Worm (Caenorhabditis elegans): Measurements from ENCODE around the gene nhr-133.

ce11 chrV:2230912-2231311 is 19.0 kb upstream of the nhr-133 start, which contains the start of gene nhr-134:
- no peak for TF ChIP-seq elt-2 (tag; optimal IDR thresholded peaks at IDR 0.05)
- TF ChIP-seq tbx-2 (tag; optimal IDR thresholded peaks at IDR 0.05): no peak
- no peak for TF ChIP-seq nhr-11 (tag; optimal IDR thresholded peaks at IDR 0.05)
- no peak for TF ChIP-seq madf-2 (tag; optimal IDR thresholded peaks at IDR 0.05)
- no peak for TF ChIP-seq pha-4 (tag; optimal IDR thresholded peaks at IDR 0.05)
- TF ChIP-seq ama-1 (optimal IDR thresholded peaks at IDR 0.05): no peak
- no peak for TF ChIP-seq unc-55 (GFP tag; optimal IDR thresholded peaks at IDR 0.05)
- no peak for TF ChIP-seq ahr-1 (tag; optimal IDR thresholded peaks at IDR 0.05)
- no peak for TF ChIP-seq dve-1 (tag; optimal IDR thresholded peaks at IDR 0.05)
- TF ChIP-seq zip-5 (tag; optimal IDR thresholded peaks at IDR 0.05): no peak
- TF ChIP-seq nfya-1 (tag; optimal IDR thresholded peaks at IDR 0.05): no peak
- no peak for TF ChIP-seq ceh-24 (tag; optimal IDR thresholded peaks at IDR 0.05)
- TF ChIP-seq ceh-45 (GFP tag; IDR thresholded peaks at IDR 0.05): no peak
